Worm (Caenorhabditis elegans) whole organism, young adult: ENCODE results near the gene srr-3.
"Not testable (repeated sequence)": the region's sequence is repeated elsewhere in the genome, so short reads cannot be mapped to it uniquely, and the experiment has no call there.

Source experiments
- B0035.1 ChIP-seq: sonication (generic microtip); optimal IDR thresholded peaks from 2 replicates; lab custom pipeline; 2016; ENCODE audit warnings: missing genetic modification characterization, mild to moderate bottlenecking, missing compliant biosample characterization, missing genotype, missing genetic modification reagents
- D2030.7 ChIP-seq: fragments of 200-800 bp; sonication (Bioruptor generic); IDR thresholded peaks from 2 replicates; pipeline ENCODE4 v1.3.6; 2022; ENCODE audit warnings: missing genetic modification reagents, missing genetic modification characterization, missing compliant biosample characterization
- K11D2.4 ChIP-seq: fragments of 200-800 bp; sonication (Bioruptor generic); IDR thresholded peaks from 2 replicates; pipeline ENCODE4 v1.3.6; 2022; ENCODE audit warnings: missing genetic modification reagents, missing genetic modification characterization, missing compliant biosample characterization
- bed-1 ChIP-seq: fragments of 200-800 bp; sonication (Bioruptor generic); IDR thresholded peaks from 2 replicates; pipeline ENCODE4 v1.3.6; 2022; ENCODE audit warnings: missing genetic modification reagents, missing genetic modification characterization, missing compliant biosample characterization
- egl-18 ChIP-seq: fragments of 200-800 bp; sonication (Bioruptor generic); IDR thresholded peaks from 2 replicates; pipeline ENCODE4 v1.3.6; 2022; ENCODE audit warnings: missing genetic modification reagents, missing genetic modification characterization, missing compliant biosample characterization
- hsf-1 ChIP-seq: fragments of 200-800 bp; sonication (Bioruptor generic); IDR thresholded peaks from 2 replicates; pipeline ENCODE4 v1.3.6; 2022; ENCODE audit warnings: missing genetic modification reagents, missing genetic modification characterization, missing compliant biosample characterization
- lsy-27 ChIP-seq: sonication (generic microtip); optimal IDR thresholded peaks from 2 replicates; lab custom pipeline; 2017; ENCODE audit warnings: missing genetic modification characterization, mild to moderate bottlenecking, missing compliant biosample characterization, antibody characterized with exemption, missing genotype, borderline replicate concordance; ENCODE audit not compliant: insufficient read depth
- nfyb-1 ChIP-seq: fragments of 200-800 bp; sonication (Bioruptor generic); IDR thresholded peaks from 2 replicates; pipeline ENCODE4 v1.3.6; 2022; ENCODE audit warnings: missing genetic modification reagents, missing genetic modification characterization, missing compliant biosample characterization
- nhr-80 ChIP-seq: sonication (generic microtip); optimal IDR thresholded peaks from 2 replicates; lab custom pipeline; 2016; ENCODE audit warnings: missing genetic modification characterization, missing compliant biosample characterization
- pha-4 ChIP-seq: fragments of 150-350 bp; sonication (generic microtip); optimal IDR thresholded peaks from 2 replicates; lab custom pipeline; 2014; ENCODE audit warnings: missing biosample characterization, missing genetic modification reagents, missing genetic modification characterization
- sea-2 ChIP-seq: fragments of 200-800 bp; sonication (Bioruptor generic); IDR thresholded peaks from 2 replicates; pipeline ENCODE4 v1.3.6; 2022; ENCODE audit warnings: missing genetic modification characterization, missing compliant biosample characterization
- unc-62 ChIP-seq: fragments of 150-350 bp; optimal IDR thresholded peaks from 2 replicates; lab custom pipeline; 2014; ENCODE audit warnings: missing biosample characterization, missing genetic modification reagents, missing genetic modification characterization

DNA sequence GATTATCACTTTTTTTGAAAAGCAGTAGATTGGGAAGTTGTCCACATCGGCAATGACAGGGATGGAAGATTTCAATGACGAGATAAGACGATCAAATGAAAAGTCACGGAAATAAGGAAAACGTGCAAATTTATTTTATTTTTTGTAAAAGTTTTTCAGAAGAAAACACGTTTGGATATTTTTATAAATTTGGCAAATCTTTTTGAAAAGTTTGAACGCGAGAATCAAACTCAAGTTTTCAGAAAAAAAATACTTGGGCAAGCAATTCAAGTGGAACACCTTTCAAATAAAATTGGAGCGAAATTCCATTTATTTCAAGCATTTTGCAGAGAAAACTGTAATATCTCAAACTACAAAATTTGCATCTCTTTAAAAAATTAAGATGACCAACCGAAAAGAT is 6.6 kb upstream of the srr-3 start, which contains the start of gene F36D3.5:
- TF ChIP-seq nfyb-1 (GFP tag; lab: Robert Waterston, UW); B0035.1; D2030.7; bed-1 (GFP tag; lab: Robert Waterston, UW); sea-2 (GFP tag; lab: Robert Waterston, UW); pha-4 (tag; lab: Kevin White, UChicago); hsf-1; nhr-80 (tag; lab: Kevin White, UChicago); K11D2.4 (GFP tag; lab: Robert Waterston, UW); lsy-27 (tag; lab: Kevin White, UChicago); unc-62 (GFP tag; lab: Kevin White, UChicago); egl-18 (GFP tag; lab: Robert Waterston, UW): not testable (repeated sequence)
